Worm (Caenorhabditis elegans): Measurements from ENCODE around the gene nhr-119.

Gene nhr-119

DNA sequence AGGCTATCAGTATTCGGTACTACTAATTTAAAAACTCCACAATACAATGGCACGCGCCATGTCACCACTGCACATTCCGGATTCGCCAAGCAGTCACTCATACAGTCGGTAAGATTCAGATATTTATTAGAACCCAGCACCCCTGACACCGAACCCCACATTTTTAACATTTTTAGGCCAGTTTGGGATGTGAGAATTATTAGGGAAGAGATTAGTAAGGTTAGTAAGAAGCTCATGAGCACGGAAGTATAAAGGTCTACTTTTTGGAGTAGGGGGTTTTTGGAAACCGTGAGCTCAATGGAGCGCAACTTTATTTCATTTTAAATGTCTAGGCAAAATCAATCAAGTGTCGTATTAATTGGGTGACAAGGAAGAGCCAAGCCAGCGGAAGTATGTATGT lies 42.4 kb downstream of the nhr-119 start, which contains the start of gene F29A7.8:
F29A7.8 (minus strand) TSS at position 101 of the 400 bp plus-strand sequence.
- TF ChIP-seq unc-42 (tag; optimal IDR thresholded peaks at IDR 0.05): no peak
- no peak for TF ChIP-seq ceh-9 (tag; optimal IDR thresholded peaks at IDR 0.05)
- TF ChIP-seq pha-2 (tag; optimal IDR thresholded peaks at IDR 0.05): no peak
- TF ChIP-seq sox-4 (tag; optimal IDR thresholded peaks at IDR 0.05): no peak
- no peak for TF ChIP-seq ceh-24 (tag; optimal IDR thresholded peaks at IDR 0.05)
- no peak for TF ChIP-seq gmeb-2 (tag; optimal IDR thresholded peaks at IDR 0.05)
- no peak for TF ChIP-seq nfya-1 (tag; optimal IDR thresholded peaks at IDR 0.05)
- no peak for TF ChIP-seq sox-2 (GFP tag; IDR thresholded peaks at IDR 0.05)
- no peak for TF ChIP-seq Y22D7AL.16 (tag; optimal IDR thresholded peaks at IDR 0.05)
- TF ChIP-seq hlh-15 (tag; optimal IDR thresholded peaks at IDR 0.05): no peak
- no peak for TF ChIP-seq sdc-2 (tag; optimal IDR thresholded peaks at IDR 0.05)

DNA sequence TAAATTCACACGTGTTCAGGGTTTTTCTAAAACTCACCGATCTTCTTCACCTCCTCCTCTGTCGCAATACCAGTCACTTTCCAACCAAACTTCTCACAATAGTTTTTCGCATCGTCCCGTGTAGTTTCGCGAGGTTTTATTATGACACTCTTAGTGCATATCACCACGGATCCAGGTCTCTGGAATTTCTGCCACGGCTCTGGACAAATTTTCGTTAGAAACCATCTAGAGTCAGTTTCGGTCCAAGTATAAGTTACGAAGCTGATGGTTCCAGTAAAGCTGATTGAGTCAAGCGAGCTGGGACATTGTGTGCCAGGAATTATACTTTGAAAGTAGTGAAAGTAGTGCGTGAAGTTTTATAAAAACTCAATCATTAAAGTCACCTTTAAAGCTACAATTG lies 44.0 kb downstream of the nhr-119 start:
- no peak for TF ChIP-seq ets-4 (tag; optimal IDR thresholded peaks at IDR 0.05)
- no peak for TF ChIP-seq ceh-30 (tag; optimal IDR thresholded peaks at IDR 0.05)
- no peak for TF ChIP-seq ceh-48 (tag; optimal IDR thresholded peaks at IDR 0.05)
- TF ChIP-seq pag-3 (tag; optimal IDR thresholded peaks at IDR 0.05; ENCODE audit: borderline replicate concordance): no peak
- no peak for TF ChIP-seq elt-4 (tag; optimal IDR thresholded peaks at IDR 0.05)
- TF ChIP-seq ceh-19 (GFP tag; optimal IDR thresholded peaks at IDR 0.05): no peak
- TF ChIP-seq pqm-1 (tag; optimal IDR thresholded peaks at IDR 0.05): no peak
- TF ChIP-seq K02D7.2 (tag; optimal IDR thresholded peaks at IDR 0.05): no peak
- no peak for TF ChIP-seq tbx-2 (tag; optimal IDR thresholded peaks at IDR 0.05)
- no peak for TF ChIP-seq ceh-9 (tag; optimal IDR thresholded peaks at IDR 0.05)
- TF ChIP-seq pros-1 (tag; optimal IDR thresholded peaks at IDR 0.05): no peak
- no peak for TF ChIP-seq ahr-1 (tag; optimal IDR thresholded peaks at IDR 0.05)

DNA sequence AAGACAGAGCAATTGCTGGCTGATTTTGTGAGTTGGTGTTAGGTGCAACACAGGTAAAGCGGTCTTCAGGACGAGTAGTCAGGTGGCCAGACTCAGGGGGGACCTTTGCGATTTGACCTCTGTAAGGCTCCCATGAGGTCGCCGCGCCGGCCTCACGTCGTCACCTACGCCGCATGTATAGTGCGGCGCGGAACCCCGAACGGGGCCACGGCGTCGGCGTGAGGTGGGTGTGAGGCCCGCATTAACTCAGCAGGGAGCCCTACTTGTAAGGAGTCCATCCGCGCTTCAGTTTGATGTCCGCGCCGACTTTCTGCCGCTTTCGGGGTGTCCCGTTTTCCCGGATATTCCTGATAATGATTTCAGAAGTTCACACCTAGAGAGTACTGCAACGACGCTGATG lies 45.8 kb downstream of the nhr-119 start:
- TF ChIP-seq T23F11.4 (GFP tag; optimal IDR thresholded peaks at IDR 0.05) (no peak), elt-4 (tag; optimal IDR thresholded peaks at IDR 0.05) (peak; percentile 29), odd-2 (tag; optimal IDR thresholded peaks at IDR 0.05) (no peak), nhr-11 (tag; optimal IDR thresholded peaks at IDR 0.05) (no peak), ttx-3 (tag; optimal IDR thresholded peaks at IDR 0.05) (no peak)

ce11 chrII:2752999-2753398 lies 47.4 kb downstream of the nhr-119 start, which contains the start of gene F29A7.3:
Gene F29A7.3 (plus strand): TSS chrII:2753299.
- TF ChIP-seq ceh-48 (tag; optimal IDR thresholded peaks at IDR 0.05): peak; percentile 8
- no peak for TF ChIP-seq pqm-1 (tag; optimal IDR thresholded peaks at IDR 0.05)

DNA sequence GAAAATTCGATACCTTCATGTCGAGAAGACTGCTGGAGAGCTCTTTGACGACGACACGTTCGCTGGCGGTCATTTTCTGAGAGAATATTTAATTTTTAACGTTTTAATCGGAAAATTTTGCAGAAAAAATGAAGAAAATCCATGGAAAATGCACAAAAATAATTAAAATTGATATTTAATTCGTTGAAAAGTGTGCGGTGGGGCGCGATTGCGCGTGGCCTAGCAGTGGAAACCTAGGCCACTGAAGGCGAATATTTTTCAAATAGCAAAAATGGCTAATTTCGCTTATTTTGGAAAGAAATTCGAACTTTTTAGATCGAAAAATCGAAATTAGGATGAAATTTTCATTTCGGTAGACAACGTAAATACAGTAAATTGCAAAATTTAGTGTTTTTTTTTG lies 47.9 kb downstream of the nhr-119 start, which contains the start of gene F29A7.6:
F29A7.6 (minus strand) TSS at position 76 of the 400 bp plus-strand sequence.
- no peak for TF ChIP-seq fkh-6 (tag; optimal IDR thresholded peaks at IDR 0.05)
- TF ChIP-seq hlh-30 (tag; optimal IDR thresholded peaks at IDR 0.05; ENCODE audit: insufficient read depth): no peak
- TF ChIP-seq ceh-30 (tag; optimal IDR thresholded peaks at IDR 0.05): peak; percentile 16
- TF ChIP-seq ceh-34 (tag; optimal IDR thresholded peaks at IDR 0.05): peak; percentile 43
- TF ChIP-seq fax-1 (tag; optimal IDR thresholded peaks at IDR 0.05): peak; percentile 32
- peak; percentile 51 for TF ChIP-seq zip-5 (tag; optimal IDR thresholded peaks at IDR 0.05)
- TF ChIP-seq ceh-2 (tag; optimal IDR thresholded peaks at IDR 0.05): peak; percentile 75
- no peak for TF ChIP-seq elt-2 (tag; optimal IDR thresholded peaks at IDR 0.05)
- TF ChIP-seq unc-42 (tag; optimal IDR thresholded peaks at IDR 0.05): peak; percentile 81
- TF ChIP-seq ceh-14 (tag; optimal IDR thresholded peaks at IDR 0.05): peak; percentile 69
- no peak for TF ChIP-seq T23F11.4 (GFP tag; optimal IDR thresholded peaks at IDR 0.05)
- no peak for TF ChIP-seq sdc-2 (tag; optimal IDR thresholded peaks at IDR 0.05)
- TF ChIP-seq ets-4 (tag; optimal IDR thresholded peaks at IDR 0.05): peak; percentile 68
- TF ChIP-seq lim-6 (tag; optimal IDR thresholded peaks at IDR 0.05): peak; percentile 17
- TF ChIP-seq elt-4 (tag; optimal IDR thresholded peaks at IDR 0.05): no peak
- TF ChIP-seq fkh-10 (GFP tag; optimal IDR thresholded peaks at IDR 0.05): no peak
- peak; percentile 2 for TF ChIP-seq che-1 (tag; optimal IDR thresholded peaks at IDR 0.05)
- TF ChIP-seq C08G9.2 (tag; optimal IDR thresholded peaks at IDR 0.05): peak; percentile 81
- peak; percentile 4 for TF ChIP-seq eyg-1 (tag; optimal IDR thresholded peaks at IDR 0.05)
- TF ChIP-seq pax-1 (tag; optimal IDR thresholded peaks at IDR 0.05): no peak
- TF ChIP-seq pqm-1 (tag; optimal IDR thresholded peaks at IDR 0.05): no peak
- peak; percentile 24 for TF ChIP-seq nfya-1 (tag; optimal IDR thresholded peaks at IDR 0.05)
- no peak for TF ChIP-seq ceh-48 (tag; optimal IDR thresholded peaks at IDR 0.05)
- TF ChIP-seq F13H6.1 (tag; optimal IDR thresholded peaks at IDR 0.05): peak; percentile 2
- peak; percentile 68 for TF ChIP-seq tbx-7 (tag; optimal IDR thresholded peaks at IDR 0.05)
- TF ChIP-seq ceh-31 (tag; optimal IDR thresholded peaks at IDR 0.05): peak; percentile 85
- no peak for TF ChIP-seq sox-2 (GFP tag; IDR thresholded peaks at IDR 0.05)
- TF ChIP-seq tbx-2 (tag; optimal IDR thresholded peaks at IDR 0.05): peak; percentile 77

All from whole organism, late embryonic.